Worm (Caenorhabditis elegans) whole organism, early embryonic: ENCODE results near the gene col-90.
"Not testable (repeated sequence)": the region's sequence is repeated elsewhere in the genome, so short reads cannot be mapped to it uniquely, and the experiment has no call there.

Source experiments
- ama-1 ChIP-seq: fragments of 150-350 bp; optimal IDR thresholded peaks from 2 replicates; lab custom pipeline; 2014
- ceh-36 ChIP-seq: sonication (generic microtip); optimal IDR thresholded peaks from 2 replicates; lab custom pipeline; 2016; ENCODE audit warnings: missing genetic modification characterization, inconsistent platforms, missing compliant biosample characterization
- hmbx-1 ChIP-seq: sonication (generic microtip); optimal IDR thresholded peaks from 2 replicates; lab custom pipeline; 2016; ENCODE audit warnings: mild to moderate bottlenecking, missing genetic modification characterization, missing compliant biosample characterization
- hnd-1 ChIP-seq: sonication (generic microtip); optimal IDR thresholded peaks from 2 replicates; lab custom pipeline; 2016; ENCODE audit warnings: missing genetic modification characterization, missing compliant biosample characterization
- sea-1 ChIP-seq: fragments of 200-800 bp; sonication (Bioruptor generic); conservative IDR thresholded peaks from 2 replicates; pipeline ENCODE4 v1.3.6; 2022; ENCODE audit warnings: missing genetic modification characterization, missing compliant biosample characterization
- tra-4 ChIP-seq: sonication (generic microtip); optimal IDR thresholded peaks from 2 replicates; lab custom pipeline; 2017; ENCODE audit warnings: missing genetic modification characterization, missing compliant biosample characterization

DNA sequence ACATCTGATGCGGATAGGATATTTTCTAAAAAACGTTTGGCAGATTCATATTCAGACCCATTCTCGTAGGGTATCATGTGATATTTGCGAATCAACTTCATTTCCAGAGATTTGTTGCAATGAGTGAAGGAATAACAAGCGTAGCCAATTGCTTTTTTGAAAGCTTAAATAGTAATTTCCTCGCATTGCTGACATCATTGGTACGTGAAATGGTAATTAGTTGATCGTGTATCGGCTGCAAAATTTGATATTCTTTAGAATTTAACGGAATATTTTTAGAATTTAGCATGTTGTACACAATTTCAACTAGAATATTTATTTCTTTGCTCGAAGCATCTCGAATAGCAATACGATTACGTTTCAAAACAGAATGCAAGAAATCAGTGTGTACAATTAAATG is 14.0 kb downstream of the col-90 start, which contains the start of gene F54H12.4:
- not testable (repeated sequence) for TF ChIP-seq hmbx-1 (tag; lab: Kevin White, UChicago); ama-1 (lab: Kevin White, UChicago); sea-1 (GFP tag; lab: Robert Waterston, UW); tra-4 (tag; lab: Kevin White, UChicago); hnd-1; ceh-36 (tag; lab: Kevin White, UChicago)
